Worm (Caenorhabditis elegans) whole organism, L2 larva: ENCODE measurements around the gene ZK892.5.

Experiments
- R02D3.7 ChIP-seq: fragments of 150-350 bp; optimal IDR thresholded peaks from 2 replicates; lab custom pipeline; 2014; ENCODE audit warnings: missing biosample characterization, missing genetic modification characterization
- ZK546.5 ChIP-seq: sonication (generic microtip); optimal IDR thresholded peaks from 2 replicates; lab custom pipeline; 2017; ENCODE audit warnings: missing biosample characterization, missing genetic modification characterization
- aly-2 ChIP-seq: fragments of 150-350 bp; optimal IDR thresholded peaks from 2 replicates; lab custom pipeline; 2014; ENCODE audit warnings: missing biosample characterization, missing genetic modification characterization
- ceh-82 ChIP-seq: fragments of 150-350 bp; optimal IDR thresholded peaks from 2 replicates; lab custom pipeline; 2014; ENCODE audit warnings: missing biosample characterization, missing genetic modification characterization
- fos-1 ChIP-seq: fragments of 150-350 bp; optimal IDR thresholded peaks from 2 replicates; lab custom pipeline; 2014; ENCODE audit warnings: missing biosample characterization, missing genetic modification characterization
- lin-13 ChIP-seq: fragments of 150-350 bp; optimal IDR thresholded peaks from 2 replicates; lab custom pipeline; 2014; ENCODE audit warnings: missing biosample characterization, missing genetic modification reagents, missing genetic modification characterization
- nhr-11 ChIP-seq: fragments of 150-350 bp; optimal IDR thresholded peaks from 2 replicates; lab custom pipeline; 2014; ENCODE audit warnings: missing biosample characterization, missing genetic modification characterization
- nhr-237 ChIP-seq: fragments of 150-350 bp; optimal IDR thresholded peaks from 2 replicates; lab custom pipeline; 2014; ENCODE audit warnings: missing biosample characterization, missing genetic modification characterization
- sem-4 ChIP-seq: fragments of 150-350 bp; optimal IDR thresholded peaks from 2 replicates; lab custom pipeline; 2014; ENCODE audit warnings: missing biosample characterization, missing genetic modification reagents, missing genetic modification characterization
- skn-1 ChIP-seq: sonication (generic microtip); optimal IDR thresholded peaks from 2 replicates; lab custom pipeline; 2017; ENCODE audit warnings: missing biosample characterization, missing genetic modification characterization
- snpc-4 ChIP-seq: fragments of 150-350 bp; optimal IDR thresholded peaks from 2 replicates; lab custom pipeline; 2014; ENCODE audit warnings: missing biosample characterization, missing genetic modification characterization
- unc-55 ChIP-seq: fragments of 150-350 bp; sonication (generic microtip); optimal IDR thresholded peaks from 3 replicates; lab custom pipeline; 2014; ENCODE audit warnings: missing biosample characterization, missing genetic modification reagents, missing genetic modification characterization
- unc-62 ChIP-seq: fragments of 150-350 bp; optimal IDR thresholded peaks from 2 replicates; lab custom pipeline; 2014; ENCODE audit warnings: missing biosample characterization, missing genetic modification reagents, missing genetic modification characterization

ce11 chrII:10039799-10040198 is 31.8 kb downstream of the ZK892.5 start, which contains the start of gene let-268:
- TF ChIP-seq lin-13 (GFP tag; lab: Kevin White, UChicago): no peak
- no peak for TF ChIP-seq ZK546.5 (tag; lab: Kevin White, UChicago)
- TF ChIP-seq nhr-237 (tag; lab: Kevin White, UChicago): no peak
- TF ChIP-seq skn-1 (tag; lab: Kevin White, UChicago): no peak
- no peak for TF ChIP-seq aly-2
- no peak for TF ChIP-seq ceh-82 (tag; lab: Kevin White, UChicago)
- TF ChIP-seq nhr-11 (tag; lab: Kevin White, UChicago): no peak
- TF ChIP-seq unc-55: no peak
- no peak for TF ChIP-seq fos-1
- TF ChIP-seq unc-62: no peak
- TF ChIP-seq sem-4: no peak
- no peak for TF ChIP-seq R02D3.7 (tag; lab: Kevin White, UChicago)
- no peak for TF ChIP-seq snpc-4 (tag; lab: Kevin White, UChicago)
